Fruit fly (Drosophila melanogaster): ENCODE data around the gene Skp2.

Skp2 gene

DNA sequence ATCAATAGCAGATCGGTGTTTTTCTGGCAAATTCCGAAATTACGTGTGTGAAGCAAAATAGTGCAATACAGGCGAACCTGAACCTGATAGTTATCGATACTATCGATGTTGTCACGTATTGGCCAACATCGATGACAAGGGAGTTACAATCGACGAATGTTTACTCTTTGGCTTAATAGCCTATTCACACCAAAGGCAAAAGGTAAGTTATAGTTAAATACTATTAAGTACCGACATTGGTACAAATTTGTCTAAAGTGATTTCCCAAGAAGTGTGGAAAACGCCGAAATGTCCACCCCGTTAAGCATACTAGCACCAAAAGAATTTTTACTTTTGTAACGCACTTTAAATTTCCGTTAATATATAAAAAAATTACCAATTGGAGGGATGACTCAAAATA lies 3.5 kb downstream of the Skp2 start, which contains the start of gene CG9776:
TSS of gene CG9776 (minus strand) at position 108 of the 400 bp plus-strand sequence.
- TF ChIP-seq CG9139 (GFP tag; optimal IDR thresholded peaks at IDR 0.05), result no peak
- TF ChIP-seq CG31627 (GFP tag; optimal IDR thresholded peaks at IDR 0.05), result peak; percentile 60
- TF ChIP-seq CG6808 (GFP tag; optimal IDR thresholded peaks at IDR 0.05), result no peak
- TF ChIP-seq CG8319 (GFP tag; optimal IDR thresholded peaks at IDR 0.05), result peak; percentile 9
- peak; percentile 20 for TF ChIP-seq fd59A (GFP tag; optimal IDR thresholded peaks at IDR 0.05)
- no peak for TF ChIP-seq CG6792 (GFP tag; optimal IDR thresholded peaks at IDR 0.05)
- no peak for TF ChIP-seq pdm3 (GFP tag; optimal IDR thresholded peaks at IDR 0.05)
- TF ChIP-seq cyc (GFP tag; optimal IDR thresholded peaks at IDR 0.05), result peak; percentile 69
- no peak for TF ChIP-seq Eip78C (GFP tag)
- TF ChIP-seq CG4318 (GFP tag; optimal IDR thresholded peaks at IDR 0.05), result no peak
- no peak for TF ChIP-seq Blimp-1 (GFP tag; optimal IDR thresholded peaks at IDR 0.05)
- no peak for TF ChIP-seq CG6854 (GFP tag; optimal IDR thresholded peaks at IDR 0.05)
- peak; percentile 98 for TF ChIP-seq fkh (GFP tag; optimal IDR thresholded peaks at IDR 0.05)
- TF ChIP-seq Eip75B (GFP tag; optimal IDR thresholded peaks at IDR 0.05), result no peak
- no peak for TF ChIP-seq CG34406 (GFP tag; optimal IDR thresholded peaks at IDR 0.05)
- TF ChIP-seq CG3919 (GFP tag; optimal IDR thresholded peaks at IDR 0.05), result no peak
- TF ChIP-seq CG1621 (tag; optimal IDR thresholded peaks at IDR 0.05), result no peak
- TF ChIP-seq svp (GFP tag), result no peak
- TF ChIP-seq CG11902 (GFP tag; optimal IDR thresholded peaks at IDR 0.05), result peak; percentile 25
- no peak for TF ChIP-seq CG16779 (tag; optimal IDR thresholded peaks at IDR 0.05)
- TF ChIP-seq CG32006 (GFP tag; optimal IDR thresholded peaks at IDR 0.05), result no peak
- TF ChIP-seq dac (GFP tag; optimal IDR thresholded peaks at IDR 0.05), result no peak
- TF ChIP-seq dsx (GFP tag; optimal IDR thresholded peaks at IDR 0.05; ENCODE audit: poor library complexity, severe bottlenecking), result no peak
- TF ChIP-seq eg (GFP tag; IDR thresholded peaks at IDR 0.05), result no peak
- peak; percentile 54 for TF ChIP-seq CG3032 (tag; optimal IDR thresholded peaks at IDR 0.05)
- peak; percentile 25; the same call in 1 of the 2 replicates for TF ChIP-seq CG11294 (GFP tag; IDR thresholded peaks at IDR 0.05)
- TF ChIP-seq Ets21C (GFP tag; optimal IDR thresholded peaks at IDR 0.05), result no peak
- TF ChIP-seq vri (GFP tag; optimal IDR thresholded peaks at IDR 0.05), result no peak
- no peak for TF ChIP-seq Eip93F (GFP tag; optimal IDR thresholded peaks at IDR 0.05)
- no peak for TF ChIP-seq OdsH (GFP tag; optimal IDR thresholded peaks at IDR 0.05)
- peak; percentile 45 for TF ChIP-seq lz (GFP tag; optimal IDR thresholded peaks at IDR 0.05)
- TF ChIP-seq Hr39 (GFP tag; optimal IDR thresholded peaks at IDR 0.05), result peak; percentile 70
- no peak for TF ChIP-seq Gug (GFP tag; IDR thresholded peaks at IDR 0.05)
- TF ChIP-seq CG7368 (GFP tag; optimal IDR thresholded peaks at IDR 0.05), result no peak
- no peak for TF ChIP-seq CG8119 (GFP tag; IDR thresholded peaks at IDR 0.05)
- TF ChIP-seq ss (GFP tag; optimal IDR thresholded peaks at IDR 0.05), result no peak
- TF ChIP-seq topi (GFP tag; optimal IDR thresholded peaks at IDR 0.05), result no peak
- no peak for TF ChIP-seq Smox (GFP tag; optimal IDR thresholded peaks at IDR 0.05)
- no peak for TF ChIP-seq Sox102F (GFP tag; optimal IDR thresholded peaks at IDR 0.05)
- peak; percentile 38 for TF ChIP-seq Sox15 (GFP tag; optimal IDR thresholded peaks at IDR 0.05)
- no peak for TF ChIP-seq CG10631 (GFP tag; optimal IDR thresholded peaks at IDR 0.05)
- no peak for TF ChIP-seq CG6163 (GFP tag; IDR thresholded peaks at IDR 0.05)
- TF ChIP-seq salr (GFP tag; optimal IDR thresholded peaks at IDR 0.05), result no peak
- no peak for TF ChIP-seq Sox14 (GFP tag; optimal IDR thresholded peaks at IDR 0.05)
- no peak for TF ChIP-seq CG11762 (GFP tag; optimal IDR thresholded peaks at IDR 0.05; ENCODE audit: insufficient read depth)
- TF ChIP-seq Met (GFP tag; optimal IDR thresholded peaks at IDR 0.05), result no peak
- no peak for TF ChIP-seq fd85E (GFP tag; optimal IDR thresholded peaks at IDR 0.05)
- TF ChIP-seq CG10669 (GFP tag; optimal IDR thresholded peaks at IDR 0.05), result no peak
- no peak for TF ChIP-seq achi (GFP tag; optimal IDR thresholded peaks at IDR 0.05)
- no peak for TF ChIP-seq Hr4 (GFP tag; optimal IDR thresholded peaks at IDR 0.05)
- TF ChIP-seq CG8632 (GFP tag; optimal IDR thresholded peaks at IDR 0.05), result no peak
- no peak for TF ChIP-seq acj6 (GFP tag; optimal IDR thresholded peaks at IDR 0.05)
- no peak for TF ChIP-seq net (GFP tag; optimal IDR thresholded peaks at IDR 0.05)

Data from whole organism, prepupa.